Worm (Caenorhabditis elegans) whole organism, L3 larva: ENCODE data around the gene W03F9.2.

Experiments
- R02D3.7 ChIP-seq: fragments of 150-350 bp; optimal IDR thresholded peaks from 2 replicates; lab custom pipeline; 2014; ENCODE audit warnings: missing biosample characterization, missing genetic modification characterization
- aly-2 ChIP-seq: fragments of 150-350 bp; optimal IDR thresholded peaks from 2 replicates; lab custom pipeline; 2014; ENCODE audit warnings: missing biosample characterization, missing genetic modification characterization
- ceh-28 ChIP-seq: fragments of 150-350 bp; optimal IDR thresholded peaks from 2 replicates; lab custom pipeline; 2014; ENCODE audit warnings: missing biosample characterization, missing genetic modification reagents, missing genetic modification characterization
- ceh-9 ChIP-seq: sonication (generic microtip); optimal IDR thresholded peaks from 2 replicates; lab custom pipeline; 2018; ENCODE audit warnings: missing biosample characterization, missing genetic modification characterization
- egl-27 ChIP-seq: sonication (generic microtip); optimal IDR thresholded peaks from 4 replicates; lab custom pipeline; 2017; ENCODE audit warnings: missing biosample characterization, missing genetic modification reagents, missing genetic modification characterization
- elt-2 ChIP-seq: sonication (generic microtip); optimal IDR thresholded peaks from 2 replicates; lab custom pipeline; 2016; ENCODE audit warnings: missing genetic modification reagents, mild to moderate bottlenecking, missing genetic modification characterization, missing compliant biosample characterization
- eor-1 ChIP-seq, 2 experiments: fragments of 150-350 bp; optimal IDR thresholded peaks; 2 replicates each; lab custom pipeline; 2014 to 2018; ENCODE audit warnings: missing biosample characterization in 2 of 2, missing genetic modification characterization in 2 of 2
- fkh-10 ChIP-seq: sonication (generic microtip); optimal IDR thresholded peaks from 2 replicates; lab custom pipeline; 2017; ENCODE audit warnings: missing biosample characterization, missing genetic modification reagents, missing genetic modification characterization
- hmg-11 ChIP-seq: sonication (generic microtip); optimal IDR thresholded peaks from 2 replicates; lab custom pipeline; 2016; ENCODE audit warnings: missing genetic modification characterization, missing compliant biosample characterization
- jun-1 ChIP-seq: fragments of 150-350 bp; optimal IDR thresholded peaks from 2 replicates; lab custom pipeline; 2014; ENCODE audit warnings: missing biosample characterization, missing genetic modification reagents, missing genetic modification characterization
- lin-15B ChIP-seq: fragments of 150-350 bp; optimal IDR thresholded peaks from 2 replicates; lab custom pipeline; 2014; ENCODE audit warnings: missing biosample characterization, missing genetic modification characterization
- mdl-1 ChIP-seq: fragments of 150-350 bp; optimal IDR thresholded peaks from 2 replicates; lab custom pipeline; 2014; ENCODE audit warnings: missing biosample characterization, missing genetic modification characterization
- mml-1 ChIP-seq: fragments of 150-350 bp; sonication (generic microtip); optimal IDR thresholded peaks from 3 replicates; lab custom pipeline; 2014; ENCODE audit warnings: missing biosample characterization, missing genetic modification characterization
- nfya-1 ChIP-seq: sonication (generic microtip); optimal IDR thresholded peaks from 2 replicates; lab custom pipeline; 2017; ENCODE audit warnings: missing genetic modification characterization, mild to moderate bottlenecking, missing compliant biosample characterization, antibody characterized with exemption, moderate library complexity; ENCODE audit not compliant: insufficient read depth
- nhr-11 ChIP-seq: fragments of 150-350 bp; optimal IDR thresholded peaks from 2 replicates; lab custom pipeline; 2014; ENCODE audit warnings: missing biosample characterization, missing genetic modification characterization
- nhr-12 ChIP-seq: fragments of 150-350 bp; optimal IDR thresholded peaks from 2 replicates; lab custom pipeline; 2014; ENCODE audit warnings: missing biosample characterization, missing genetic modification characterization
- nhr-23 ChIP-seq: fragments of 150-350 bp; optimal IDR thresholded peaks from 2 replicates; lab custom pipeline; 2014; ENCODE audit warnings: missing biosample characterization, missing genetic modification reagents, missing genetic modification characterization
- nhr-237 ChIP-seq: fragments of 150-350 bp; optimal IDR thresholded peaks from 2 replicates; lab custom pipeline; 2014; ENCODE audit warnings: missing biosample characterization, missing genetic modification characterization
- nhr-43 ChIP-seq: sonication (generic microtip); optimal IDR thresholded peaks from 2 replicates; lab custom pipeline; 2016; ENCODE audit warnings: mild to moderate bottlenecking, missing genetic modification characterization, missing compliant biosample characterization; ENCODE audit not compliant: poor library complexity, severe bottlenecking
- nhr-67 ChIP-seq: fragments of 150-350 bp; optimal IDR thresholded peaks from 2 replicates; lab custom pipeline; 2014; ENCODE audit warnings: missing biosample characterization, missing genetic modification characterization
- nhr-76 ChIP-seq: fragments of 150-350 bp; sonication (generic microtip); optimal IDR thresholded peaks from 5 replicates; lab custom pipeline; 2014; ENCODE audit warnings: missing biosample characterization, missing genetic modification characterization
- pha-4 ChIP-seq: fragments of 150-350 bp; optimal IDR thresholded peaks from 2 replicates; lab custom pipeline; 2014; ENCODE audit warnings: missing biosample characterization, missing genetic modification reagents, missing genetic modification characterization
- pqm-1 ChIP-seq: fragments of 150-350 bp; optimal IDR thresholded peaks from 2 replicates; lab custom pipeline; 2017; ENCODE audit warnings: missing biosample characterization, missing genetic modification characterization, inconsistent platforms
- sea-2 ChIP-seq: fragments of 150-350 bp; sonication (generic microtip); optimal IDR thresholded peaks from 4 replicates; lab custom pipeline; 2014; ENCODE audit warnings: missing biosample characterization, missing genetic modification reagents, missing genetic modification characterization
- unc-62 ChIP-seq: fragments of 150-350 bp; sonication (generic microtip); optimal IDR thresholded peaks from 4 replicates; lab custom pipeline; 2014; ENCODE audit warnings: missing biosample characterization, missing genetic modification reagents, missing genetic modification characterization
- zag-1 ChIP-seq: fragments of 150-350 bp; optimal IDR thresholded peaks from 2 replicates; lab custom pipeline; 2014; ENCODE audit warnings: missing biosample characterization, missing genetic modification characterization
- ztf-11 ChIP-seq: fragments of 150-350 bp; optimal IDR thresholded peaks from 2 replicates; lab custom pipeline; 2014; ENCODE audit warnings: missing biosample characterization, missing genetic modification characterization
- ztf-4 ChIP-seq: fragments of 150-350 bp; optimal IDR thresholded peaks from 2 replicates; lab custom pipeline; 2014; ENCODE audit warnings: missing biosample characterization, missing genetic modification characterization

W03F9.2 gene

ce11 chrV:156044-156869 lies 28.4 kb upstream of the W03F9.2 start, which contains the start of gene ttb-1 (continued):
- TF ChIP-seq aly-2 (tag; lab: Kevin White, UChicago) = no peak
- TF ChIP-seq ztf-11 (tag; lab: Kevin White, UChicago) = no peak
- no peak for TF ChIP-seq ceh-9
- no peak for TF ChIP-seq nhr-76
- TF ChIP-seq nhr-67 (tag; lab: Kevin White, UChicago) = no peak

- TF ChIP-seq nhr-43 (tag; lab: Kevin White, UChicago) = peak; percentile 52
- peak; percentile 41 for TF ChIP-seq pha-4 (tag; lab: Kevin White, UChicago)
- TF ChIP-seq lin-15B (tag; lab: Kevin White, UChicago) = peak; percentile 13
- TF ChIP-seq elt-2 (tag; lab: Kevin White, UChicago) = peak; percentile 18
- no peak for TF ChIP-seq nhr-12 (tag; lab: Kevin White, UChicago)
- peak; percentile 9 for TF ChIP-seq ceh-28
- no peak for TF ChIP-seq eor-1 (tag; optimal IDR thresholded peaks at IDR 0.05; lab: Kevin White, UChicago)
- peak; percentile 16 for TF ChIP-seq hmg-11
- peak; percentile 66 for TF ChIP-seq mdl-1 (tag; lab: Kevin White, UChicago)
- peak; percentile 44 for TF ChIP-seq nfya-1 (tag; lab: Kevin White, UChicago)
Observed at ce11 chrV:155215-155614, 27.4 kb upstream of the W03F9.2 start.

ce11 chrV:153867-154266 lies 26.0 kb upstream of the W03F9.2 start:
- TF ChIP-seq unc-62 (GFP tag; lab: Kevin White, UChicago) (no peak), nhr-23 (tag; lab: Kevin White, UChicago) (no peak), sea-2 (GFP tag; lab: Kevin White, UChicago) (no peak), nhr-12 (tag; lab: Kevin White, UChicago) (no peak)
- TF ChIP-seq, all 47 proteins: peak for 0

ce11 chrV:152156-152555 lies 24.3 kb upstream of the W03F9.2 start:
- no peak for TF ChIP-seq nhr-11 (tag; lab: Kevin White, UChicago)
- TF ChIP-seq jun-1 = no peak
- TF ChIP-seq hmg-11 = peak; percentile 31
- no peak for TF ChIP-seq mml-1
- TF ChIP-seq egl-27 (tag; lab: Kevin White, UChicago) = no peak
- TF ChIP-seq nhr-237 (tag; lab: Kevin White, UChicago) = no peak
- TF ChIP-seq pqm-1 (tag; lab: Kevin White, UChicago) = no peak
- no peak for TF ChIP-seq ztf-11 (tag; lab: Kevin White, UChicago)
- TF ChIP-seq, all 47 proteins: peak for 1

ce11 chrV:151310-151709 lies 23.5 kb upstream of the W03F9.2 start, which contains the start of gene W03F9.4:
W03F9.4 (minus strand) TSS chrV:151388.
- TF ChIP-seq pqm-1 (tag; lab: Kevin White, UChicago) = peak; percentile 45
- TF ChIP-seq fkh-10 = no peak

ce11 chrV:150059-150458 lies 22.2 kb upstream of the W03F9.2 start:
- no peak for TF ChIP-seq zag-1 (tag; lab: Kevin White, UChicago)

ce11 chrV:145694-146093 lies 17.9 kb upstream of the W03F9.2 start:
- TF ChIP-seq jun-1 (no peak), R02D3.7 (tag; lab: Kevin White, UChicago) (no peak), ztf-4 (tag; lab: Kevin White, UChicago) (no peak)
